Worm (Caenorhabditis elegans) whole organism, young adult: ENCODE data around the gene lgc-20.

Experiments
- B0261.1 ChIP-seq: sonication (generic microtip); optimal IDR thresholded peaks from 2 replicates; lab custom pipeline; 2016; ENCODE audit warnings: mild to moderate bottlenecking, missing genetic modification characterization, moderate library complexity, missing compliant biosample characterization
- D2030.7 ChIP-seq: fragments of 200-800 bp; sonication (Bioruptor generic); IDR thresholded peaks from 2 replicates; pipeline ENCODE4 v1.3.6; 2022; ENCODE audit warnings: missing genetic modification reagents, missing genetic modification characterization, missing compliant biosample characterization
- F10E7.11 ChIP-seq: sonication (generic microtip); optimal IDR thresholded peaks from 2 replicates; lab custom pipeline; 2017; ENCODE audit warnings: mild to moderate bottlenecking, missing genetic modification characterization, moderate library complexity, missing compliant biosample characterization
- F22D6.2 ChIP-seq: sonication (generic microtip); optimal IDR thresholded peaks from 2 replicates; lab custom pipeline; 2016; ENCODE audit warnings: mild to moderate bottlenecking, missing genetic modification characterization, missing compliant biosample characterization
- F37B4.10 ChIP-seq: fragments of 200-800 bp; sonication (Bioruptor generic); IDR thresholded peaks from 2 replicates; pipeline ENCODE4 v1.3.6; 2022; ENCODE audit warnings: missing genetic modification characterization, missing compliant biosample characterization
- F39B2.1 ChIP-seq: fragments of 200-800 bp; sonication (Bioruptor generic); IDR thresholded peaks from 2 replicates; pipeline ENCODE4 v1.3.6; 2022; ENCODE audit warnings: missing genetic modification reagents, missing genetic modification characterization, missing compliant biosample characterization
- F52B5.7 ChIP-seq: sonication (generic microtip); optimal IDR thresholded peaks from 2 replicates; lab custom pipeline; 2016; ENCODE audit warnings: mild to moderate bottlenecking, missing genetic modification characterization, missing compliant biosample characterization
- F57A8.1 ChIP-seq: fragments of 200-800 bp; sonication (Bioruptor generic); optimal IDR thresholded peaks from 2 replicates; lab custom pipeline; 2018; ENCODE audit warnings: mild to moderate bottlenecking, missing genetic modification characterization, moderate library complexity, missing compliant biosample characterization
- F57C9.4 ChIP-seq: sonication (generic microtip); optimal IDR thresholded peaks from 2 replicates; lab custom pipeline; 2017; ENCODE audit warnings: mild to moderate bottlenecking, missing genetic modification characterization, missing compliant biosample characterization
- Y53F4B.3 ChIP-seq: fragments of 200-800 bp; sonication (Bioruptor generic); IDR thresholded peaks from 2 replicates; pipeline ENCODE4 v1.3.6; 2022; ENCODE audit warnings: missing genetic modification reagents, missing genetic modification characterization, missing compliant biosample characterization
- Y53G8AR.9 ChIP-seq: fragments of 200-800 bp; sonication (Bioruptor generic); conservative IDR thresholded peaks from 2 replicates; pipeline ENCODE4 v1.3.6; 2022; ENCODE audit warnings: missing genetic modification reagents, missing genetic modification characterization, missing compliant biosample characterization
- Y67H2A.10 ChIP-seq: fragments of 200-800 bp; sonication (Bioruptor generic); conservative IDR thresholded peaks from 2 replicates; pipeline ENCODE4 v1.3.6; 2022; ENCODE audit warnings: missing genetic modification reagents, missing genetic modification characterization, missing compliant biosample characterization
- ZK185.1 ChIP-seq: sonication (generic microtip); optimal IDR thresholded peaks from 2 replicates; lab custom pipeline; 2016; ENCODE audit warnings: mild to moderate bottlenecking, missing genetic modification characterization, missing compliant biosample characterization; ENCODE audit not compliant: poor library complexity, severe bottlenecking
- attf-6 ChIP-seq: fragments of 200-800 bp; sonication (Bioruptor generic); IDR thresholded peaks from 2 replicates; pipeline ENCODE4 v1.3.6; 2022; ENCODE audit warnings: missing genetic modification reagents, missing genetic modification characterization, missing compliant biosample characterization
- bed-1 ChIP-seq: fragments of 200-800 bp; sonication (Bioruptor generic); IDR thresholded peaks from 2 replicates; pipeline ENCODE4 v1.3.6; 2022; ENCODE audit warnings: missing genetic modification reagents, missing genetic modification characterization, missing compliant biosample characterization
- ccch-3 ChIP-seq: fragments of 200-800 bp; sonication (Bioruptor generic); optimal IDR thresholded peaks from 2 replicates; lab custom pipeline; 2018; ENCODE audit warnings: mild to moderate bottlenecking, missing genetic modification characterization, missing compliant biosample characterization
- ceh-100 ChIP-seq: fragments of 200-800 bp; sonication (Bioruptor generic); IDR thresholded peaks from 2 replicates; pipeline ENCODE4 v1.3.6; 2022; ENCODE audit warnings: missing genetic modification reagents, missing genetic modification characterization, missing compliant biosample characterization
- ceh-79 ChIP-seq: sonication (generic microtip); optimal IDR thresholded peaks from 2 replicates; lab custom pipeline; 2017; ENCODE audit warnings: mild to moderate bottlenecking, missing genetic modification characterization, missing compliant biosample characterization
- chd-7 ChIP-seq: sonication (generic microtip); optimal IDR thresholded peaks from 2 replicates; lab custom pipeline; 2016; ENCODE audit warnings: mild to moderate bottlenecking, missing genetic modification characterization, moderate library complexity, missing compliant biosample characterization
- dox-1 ChIP-seq: fragments of 200-800 bp; sonication (Bioruptor generic); IDR thresholded peaks from 2 replicates; pipeline ENCODE4 v1.3.6; 2022; ENCODE audit warnings: missing genetic modification reagents, missing genetic modification characterization, missing compliant biosample characterization
- egl-18 ChIP-seq: fragments of 200-800 bp; sonication (Bioruptor generic); IDR thresholded peaks from 2 replicates; pipeline ENCODE4 v1.3.6; 2022; ENCODE audit warnings: missing genetic modification reagents, missing genetic modification characterization, missing compliant biosample characterization
- egl-44 ChIP-seq: fragments of 200-800 bp; sonication (Bioruptor generic); IDR thresholded peaks from 2 replicates; pipeline ENCODE4 v1.3.6; 2022; ENCODE audit warnings: missing genetic modification reagents, missing genetic modification characterization, missing compliant biosample characterization
- egrh-3 ChIP-seq: fragments of 200-800 bp; sonication (Bioruptor generic); IDR thresholded peaks from 2 replicates; pipeline ENCODE4 v1.3.6; 2022; ENCODE audit warnings: missing genetic modification reagents, missing genetic modification characterization, missing compliant biosample characterization
- ekl-4 ChIP-seq: fragments of 200-800 bp; sonication (Bioruptor generic); IDR thresholded peaks from 2 replicates; pipeline ENCODE4 v1.3.6; 2022; ENCODE audit warnings: missing genetic modification reagents, missing genetic modification characterization, missing compliant biosample characterization
- ets-4 ChIP-seq: fragments of 200-800 bp; sonication (Bioruptor generic); optimal IDR thresholded peaks from 2 replicates; lab custom pipeline; 2018; ENCODE audit warnings: mild to moderate bottlenecking, missing genetic modification characterization, missing compliant biosample characterization
- hmg-1.2 ChIP-seq: fragments of 200-800 bp; sonication (Bioruptor generic); IDR thresholded peaks from 2 replicates; pipeline ENCODE4 v1.3.6; 2022; ENCODE audit warnings: missing genetic modification reagents, missing genetic modification characterization, missing compliant biosample characterization
- hmg-20 ChIP-seq: fragments of 200-800 bp; sonication (Bioruptor generic); IDR thresholded peaks from 2 replicates; pipeline ENCODE4 v1.3.6; 2022; ENCODE audit warnings: missing genetic modification reagents, missing genetic modification characterization, missing compliant biosample characterization
- hrde-1 ChIP-seq: sonication (generic microtip); optimal IDR thresholded peaks from 2 replicates; lab custom pipeline; 2016; ENCODE audit warnings: missing genetic modification characterization, mild to moderate bottlenecking, missing compliant biosample characterization, moderate library complexity, missing genotype, missing genetic modification reagents, borderline replicate concordance
- hsf-1 ChIP-seq: fragments of 200-800 bp; sonication (Bioruptor generic); IDR thresholded peaks from 2 replicates; pipeline ENCODE4 v1.3.6; 2022; ENCODE audit warnings: missing genetic modification reagents, missing genetic modification characterization, missing compliant biosample characterization
- lag-1 ChIP-seq: fragments of 200-800 bp; sonication (Bioruptor generic); IDR thresholded peaks from 2 replicates; pipeline ENCODE4 v1.3.6; 2022; ENCODE audit warnings: missing genetic modification reagents, missing genetic modification characterization, missing compliant biosample characterization
- lin-35 ChIP-seq, 3 experiments: fragments of 150-350 bp in 2 of 3; sonication (generic microtip) in 1 of 3; optimal IDR thresholded peaks; 2 replicates each; lab custom pipeline; 2014 to 2018; ENCODE audit warnings: missing biosample characterization in 3 of 3, missing genetic modification characterization in 3 of 3, missing genetic modification reagents in 3 of 3
- lsl-1 ChIP-seq: fragments of 200-800 bp; sonication (Bioruptor generic); optimal IDR thresholded peaks from 2 replicates; lab custom pipeline; 2018; ENCODE audit warnings: mild to moderate bottlenecking, missing genetic modification characterization, moderate library complexity, missing compliant biosample characterization
- lsy-27 ChIP-seq: sonication (generic microtip); optimal IDR thresholded peaks from 2 replicates; lab custom pipeline; 2017; ENCODE audit warnings: missing genetic modification characterization, mild to moderate bottlenecking, missing compliant biosample characterization, antibody characterized with exemption, missing genotype, borderline replicate concordance; ENCODE audit not compliant: insufficient read depth
- madf-3 ChIP-seq: fragments of 200-800 bp; sonication (Bioruptor generic); IDR thresholded peaks from 2 replicates; pipeline ENCODE4 v1.3.6; 2022; ENCODE audit warnings: missing genetic modification reagents, missing genetic modification characterization, missing compliant biosample characterization
- mcd-1 ChIP-seq: fragments of 200-800 bp; sonication (Bioruptor generic); IDR thresholded peaks from 2 replicates; pipeline ENCODE4 v1.3.6; 2022; ENCODE audit warnings: missing genetic modification reagents, missing genetic modification characterization, missing compliant biosample characterization
- mes-4 ChIP-seq: sonication (generic microtip); optimal IDR thresholded peaks from 2 replicates; lab custom pipeline; 2016; ENCODE audit warnings: missing genotype, missing genetic modification characterization, missing compliant biosample characterization
- mxl-1 ChIP-seq: sonication (generic microtip); optimal IDR thresholded peaks from 2 replicates; lab custom pipeline; 2016; ENCODE audit warnings: missing genetic modification characterization, missing compliant biosample characterization
- nfyb-1 ChIP-seq: fragments of 200-800 bp; sonication (Bioruptor generic); IDR thresholded peaks from 2 replicates; pipeline ENCODE4 v1.3.6; 2022; ENCODE audit warnings: missing genetic modification reagents, missing genetic modification characterization, missing compliant biosample characterization
- nhr-80 ChIP-seq: sonication (generic microtip); optimal IDR thresholded peaks from 2 replicates; lab custom pipeline; 2016; ENCODE audit warnings: missing genetic modification characterization, missing compliant biosample characterization
- pbrm-1 ChIP-seq: fragments of 200-800 bp; sonication (Bioruptor generic); IDR thresholded peaks from 2 replicates; pipeline ENCODE4 v1.3.6; 2022; ENCODE audit warnings: missing genetic modification reagents, missing genetic modification characterization, missing compliant biosample characterization
- pha-4 ChIP-seq: fragments of 150-350 bp; sonication (generic microtip); optimal IDR thresholded peaks from 2 replicates; lab custom pipeline; 2014; ENCODE audit warnings: missing biosample characterization, missing genetic modification reagents, missing genetic modification characterization
- rcor-1 ChIP-seq: fragments of 200-800 bp; sonication (Bioruptor generic); IDR thresholded peaks from 2 replicates; pipeline ENCODE4 v1.3.6; 2022; ENCODE audit warnings: missing genetic modification reagents, missing genetic modification characterization, missing compliant biosample characterization
- repo-1 ChIP-seq: sonication (generic microtip); optimal IDR thresholded peaks from 2 replicates; lab custom pipeline; 2017; ENCODE audit warnings: mild to moderate bottlenecking, missing genetic modification characterization, missing compliant biosample characterization
- sea-2 ChIP-seq: fragments of 200-800 bp; sonication (Bioruptor generic); IDR thresholded peaks from 2 replicates; pipeline ENCODE4 v1.3.6; 2022; ENCODE audit warnings: missing genetic modification characterization, missing compliant biosample characterization
- snpc-1.3 ChIP-seq: sonication (generic microtip); optimal IDR thresholded peaks from 2 replicates; lab custom pipeline; 2017; ENCODE audit warnings: missing genetic modification characterization, mild to moderate bottlenecking, missing compliant biosample characterization, antibody characterized with exemption, moderate library complexity, missing genotype, missing genetic modification reagents; ENCODE audit not compliant: insufficient read depth
- somi-1 ChIP-seq: fragments of 200-800 bp; sonication (Bioruptor generic); optimal IDR thresholded peaks from 2 replicates; lab custom pipeline; 2018; ENCODE audit warnings: mild to moderate bottlenecking, missing genetic modification characterization, missing compliant biosample characterization
- unc-62 ChIP-seq: fragments of 150-350 bp; optimal IDR thresholded peaks from 2 replicates; lab custom pipeline; 2014; ENCODE audit warnings: missing biosample characterization, missing genetic modification reagents, missing genetic modification characterization
- xnd-1 ChIP-seq: sonication (generic microtip); optimal IDR thresholded peaks from 2 replicates; lab custom pipeline; 2016; ENCODE audit warnings: missing genotype, missing genetic modification reagents, missing genetic modification characterization, missing compliant biosample characterization
- ztf-28 ChIP-seq: fragments of 200-800 bp; sonication (Bioruptor generic); IDR thresholded peaks from 2 replicates; pipeline ENCODE4 v1.3.6; 2022; ENCODE audit warnings: missing genetic modification reagents, missing genetic modification characterization, missing compliant biosample characterization

lgc-20 gene

DNA sequence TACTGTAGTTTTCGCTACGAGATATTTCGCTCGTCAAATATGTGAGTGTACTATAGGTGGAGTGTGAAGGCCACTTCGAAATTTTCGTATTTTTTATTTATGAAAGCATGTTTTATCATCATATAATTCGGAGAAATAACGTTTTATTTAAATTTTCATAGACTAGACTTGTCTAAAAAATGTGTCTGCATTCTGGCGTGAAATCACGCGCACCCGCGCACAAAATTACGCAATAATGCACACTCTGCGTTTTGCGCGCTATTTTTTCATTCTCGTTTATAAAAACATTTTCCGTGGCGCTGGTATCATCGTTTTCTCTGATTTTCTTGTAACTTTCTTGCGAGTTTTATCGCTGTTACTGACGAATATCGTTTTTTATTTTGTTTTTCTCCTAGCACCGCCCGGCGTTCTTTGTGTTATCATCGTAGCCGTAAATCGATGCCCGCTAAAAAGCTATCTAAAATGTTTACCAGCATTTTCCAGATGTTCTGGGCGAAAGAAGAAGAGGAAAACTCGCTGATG is 46.1 kb downstream of the lgc-20 start, which contains the start of gene saps-1 (continued):
- TF ChIP-seq nhr-80 (no peak), hmg-20 (GFP tag; lab: Robert Waterston, UW) (no peak), ceh-100 (GFP tag; lab: Robert Waterston, UW) (no peak), egl-44 (GFP tag; lab: Robert Waterston, UW) (no peak), xnd-1 (tag; lab: Kevin White, UChicago) (peak; percentile 92), F57C9.4 (tag; lab: Kevin White, UChicago) (no peak), hrde-1 (tag; lab: Kevin White, UChicago) (peak; percentile 1), bed-1 (GFP tag; lab: Robert Waterston, UW) (no peak), sea-2 (GFP tag; lab: Robert Waterston, UW) (no peak), F39B2.1 (GFP tag; lab: Robert Waterston, UW) (no peak), ceh-79 (tag; lab: Kevin White, UChicago) (no peak), rcor-1 (GFP tag; lab: Robert Waterston, UW) (peak; percentile 53; the same call in 1 of the 2 replicates), F52B5.7 (tag; lab: Kevin White, UChicago) (no peak), lin-35 (GFP tag; optimal IDR thresholded peaks at IDR 0.05; lab: Kevin White, UChicago) (peak in 1 of 3 experiments; percentile 21), mcd-1 (peak; percentile 76), Y53G8AR.9 (GFP tag; lab: Robert Waterston, UW) (no peak), mxl-1 (tag; lab: Kevin White, UChicago) (no peak), D2030.7 (peak; percentile 80), snpc-1.3 (peak; percentile 45), madf-3 (GFP tag; lab: Robert Waterston, UW) (0 out of 2 replicates have a peak, but pooled peaks have one; percentile 35), Y67H2A.10 (no peak), F22D6.2 (tag; lab: Kevin White, UChicago) (no peak), F10E7.11 (tag; lab: Kevin White, UChicago) (no peak), nfyb-1 (GFP tag; lab: Robert Waterston, UW) (0 out of 2 replicates have a peak, but pooled peaks have one; percentile 44), ets-4 (GFP tag; lab: Kevin White, UChicago) (no peak), F57A8.1 (no peak), lsy-27 (no peak), mes-4 (tag; lab: Kevin White, UChicago) (no peak), ekl-4 (GFP tag; lab: Robert Waterston, UW) (no peak; the same call in 1 of the 2 replicates), lsl-1 (GFP tag; lab: Kevin White, UChicago) (peak; percentile 95), F37B4.10 (GFP tag; lab: Robert Waterston, UW) (no peak), hmg-1.2 (peak; percentile 39; the same call in 1 of the 2 replicates), egrh-3 (no peak), ZK185.1 (tag; lab: Kevin White, UChicago) (no peak), unc-62 (no peak), attf-6 (GFP tag; lab: Robert Waterston, UW) (no peak), ztf-28 (GFP tag; lab: Robert Waterston, UW) (no peak), pha-4 (tag; lab: Kevin White, UChicago) (no peak), pbrm-1 (GFP tag; lab: Robert Waterston, UW) (peak; percentile 58; the same call in 1 of the 2 replicates), somi-1 (GFP tag; lab: Kevin White, UChicago) (no peak), Y53F4B.3 (GFP tag; lab: Robert Waterston, UW) (no peak), B0261.1 (tag; lab: Kevin White, UChicago) (no peak), ccch-3 (GFP tag; lab: Kevin White, UChicago) (no peak), dox-1 (peak; percentile 77), chd-7 (tag; lab: Kevin White, UChicago) (no peak), hsf-1 (GFP tag; lab: Robert Waterston, UW) (no peak), repo-1 (tag; lab: Kevin White, UChicago) (no peak), egl-18 (no peak), lag-1 (no peak)
